Worm (Caenorhabditis elegans): ENCODE data around the gene Y16B4A.2.

Gene Y16B4A.2

DNA sequence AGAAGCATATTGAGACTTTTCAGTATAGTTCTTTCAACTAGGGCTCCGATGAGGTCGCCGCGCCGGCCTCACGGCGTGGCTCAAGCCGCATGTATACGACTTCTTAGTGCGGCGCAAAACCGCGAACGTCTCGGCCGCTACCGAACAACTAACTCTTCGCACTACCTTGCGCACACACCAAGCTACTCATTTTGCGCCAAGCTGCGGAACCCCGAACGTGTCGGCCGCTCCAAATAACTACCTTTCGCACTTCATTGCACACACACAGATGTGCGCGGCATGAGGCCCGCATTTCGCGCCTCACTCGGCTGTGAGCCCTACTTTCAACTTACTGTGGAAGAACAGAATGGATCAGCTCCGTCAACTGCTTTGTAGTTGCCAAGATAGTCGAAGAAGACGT is 3.8 kb downstream of the Y16B4A.2 start:
- TF ChIP-seq mab-5 (tag; optimal IDR thresholded peaks at IDR 0.05) (no peak), sem-4 (tag; optimal IDR thresholded peaks at IDR 0.05) (no peak), ceh-16 (tag; optimal IDR thresholded peaks at IDR 0.05) (no peak), snpc-4 (tag; optimal IDR thresholded peaks at IDR 0.05) (no peak), nhr-10 (tag; optimal IDR thresholded peaks at IDR 0.05) (no peak), nhr-77 (tag; optimal IDR thresholded peaks at IDR 0.05) (no peak), mbf-1 (tag; optimal IDR thresholded peaks at IDR 0.05) (no peak), elt-1 (tag; optimal IDR thresholded peaks at IDR 0.05) (no peak), unc-62 (GFP tag; optimal IDR thresholded peaks at IDR 0.05) (no peak), nhr-129 (tag; optimal IDR thresholded peaks at IDR 0.05) (no peak), sma-9 (GFP tag; optimal IDR thresholded peaks at IDR 0.05) (no peak), sma-9 (tag; optimal IDR thresholded peaks at IDR 0.05) (no peak), C34F6.9 (tag; optimal IDR thresholded peaks at IDR 0.05) (no peak), mdl-1 (tag; optimal IDR thresholded peaks at IDR 0.05) (no peak), ama-1 (optimal IDR thresholded peaks at IDR 0.05) (no peak), peb-1 (tag; optimal IDR thresholded peaks at IDR 0.05) (no peak), blmp-1 (tag; optimal IDR thresholded peaks at IDR 0.05; ENCODE audit: insufficient read depth) (no peak), F13H6.1 (tag; optimal IDR thresholded peaks at IDR 0.05) (no peak), gmeb-1 (tag; optimal IDR thresholded peaks at IDR 0.05) (no peak), zag-1 (tag; optimal IDR thresholded peaks at IDR 0.05) (no peak), ztf-11 (tag; optimal IDR thresholded peaks at IDR 0.05) (no peak)

- TF ChIP-seq ztf-1 (GFP tag; conservative IDR thresholded peaks at IDR 0.05) (no peak), ama-1 (optimal IDR thresholded peaks at IDR 0.05) (no peak), unc-62 (GFP tag; optimal IDR thresholded peaks at IDR 0.05) (no peak), sma-3 (GFP tag; optimal IDR thresholded peaks at IDR 0.05) (no peak), lsy-2 (tag; optimal IDR thresholded peaks at IDR 0.05) (no peak), sma-9 (GFP tag; optimal IDR thresholded peaks at IDR 0.05) (no peak), sma-9 (tag; optimal IDR thresholded peaks at IDR 0.05) (no peak), zag-1 (tag; optimal IDR thresholded peaks at IDR 0.05) (no peak), Y55F3AM.14 (GFP tag; optimal IDR thresholded peaks at IDR 0.05) (no peak), ZK546.5 (tag; optimal IDR thresholded peaks at IDR 0.05) (no peak), nhr-6 (tag; optimal IDR thresholded peaks at IDR 0.05) (no peak), mdl-1 (tag; optimal IDR thresholded peaks at IDR 0.05) (no peak), snpc-4 (tag; optimal IDR thresholded peaks at IDR 0.05) (no peak), R02D3.7 (tag; optimal IDR thresholded peaks at IDR 0.05) (no peak), ztf-4 (tag; optimal IDR thresholded peaks at IDR 0.05) (no peak), nhr-77 (tag; optimal IDR thresholded peaks at IDR 0.05) (no peak), elt-3 (tag; optimal IDR thresholded peaks at IDR 0.05) (no peak)
Observed at ce11 chrX:14761021-14761420, 10.6 kb downstream of the Y16B4A.2 start, which contains the start of gene C05G5.5. C05G5.5 (minus strand) TSS chrX:14761121.

DNA sequence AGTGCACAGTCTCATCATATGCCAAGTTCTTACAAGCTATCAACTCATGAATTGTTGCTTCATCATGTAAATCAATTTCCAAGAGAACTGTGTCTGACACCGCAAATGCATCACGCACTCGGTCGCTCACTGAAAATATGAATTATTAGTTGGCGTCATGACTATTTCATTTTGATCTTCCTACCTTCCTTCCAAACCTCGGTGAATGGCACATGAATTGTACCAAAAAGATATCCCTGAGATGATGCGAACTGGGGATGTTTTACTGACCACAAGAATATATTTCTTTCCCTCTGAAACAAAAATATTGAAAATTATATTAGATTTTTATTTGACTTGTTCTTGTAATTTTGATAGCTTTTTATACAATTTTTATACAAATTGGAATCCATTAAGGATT is 11.5 kb downstream of the Y16B4A.2 start:
- TF ChIP-seq nhr-237 (tag; optimal IDR thresholded peaks at IDR 0.05): no peak
- no peak for TF ChIP-seq gmeb-1 (tag; optimal IDR thresholded peaks at IDR 0.05)
- no peak for TF ChIP-seq ZK546.5 (tag; optimal IDR thresholded peaks at IDR 0.05)
- no peak for TF ChIP-seq egl-27 (tag; optimal IDR thresholded peaks at IDR 0.05)

ce11 chrX:14759549-14759948 is 12.1 kb downstream of the Y16B4A.2 start:
- TF ChIP-seq nhr-6 (tag; optimal IDR thresholded peaks at IDR 0.05): no peak
- no peak for TF ChIP-seq nhr-77 (tag; optimal IDR thresholded peaks at IDR 0.05)
- no peak for TF ChIP-seq sem-4 (tag; optimal IDR thresholded peaks at IDR 0.05)
- TF ChIP-seq aly-2 (tag; optimal IDR thresholded peaks at IDR 0.05): no peak
- TF ChIP-seq ztf-1 (GFP tag; conservative IDR thresholded peaks at IDR 0.05): no peak
- no peak for TF ChIP-seq unc-62 (GFP tag; optimal IDR thresholded peaks at IDR 0.05)
- no peak for TF ChIP-seq lsy-2 (tag; optimal IDR thresholded peaks at IDR 0.05)
- no peak for TF ChIP-seq mdl-1 (tag; optimal IDR thresholded peaks at IDR 0.05)
- no peak for TF ChIP-seq Y55F3AM.14 (GFP tag; optimal IDR thresholded peaks at IDR 0.05)
- TF ChIP-seq sma-3 (GFP tag; optimal IDR thresholded peaks at IDR 0.05): no peak
- TF ChIP-seq ceh-16 (tag; optimal IDR thresholded peaks at IDR 0.05): no peak
- no peak for TF ChIP-seq C34F6.9 (tag; optimal IDR thresholded peaks at IDR 0.05)
- no peak for TF ChIP-seq dmd-4 (tag; optimal IDR thresholded peaks at IDR 0.05)
- TF ChIP-seq peb-1 (tag; optimal IDR thresholded peaks at IDR 0.05): no peak
- TF ChIP-seq sma-9 (GFP tag; optimal IDR thresholded peaks at IDR 0.05): no peak
- no peak for TF ChIP-seq sma-9 (tag; optimal IDR thresholded peaks at IDR 0.05)
- no peak for TF ChIP-seq ama-1 (optimal IDR thresholded peaks at IDR 0.05)
- TF ChIP-seq lin-13 (GFP tag; optimal IDR thresholded peaks at IDR 0.05): no peak
- no peak for TF ChIP-seq nhr-237 (tag; optimal IDR thresholded peaks at IDR 0.05)
- no peak for TF ChIP-seq egl-27 (tag; optimal IDR thresholded peaks at IDR 0.05)
- no peak for TF ChIP-seq snpc-4 (tag; optimal IDR thresholded peaks at IDR 0.05)
